Worm (Caenorhabditis elegans) whole organism, L4 larva: Measurements from ENCODE around the gene tra-1.
"Not testable (repeated sequence)": the region's sequence is repeated elsewhere in the genome, so short reads cannot be mapped to it uniquely, and the experiment has no call there.

ENCODE experiments used
- T20F7.1 ChIP-seq: fragments of 200-800 bp; sonication (Bioruptor generic); optimal IDR thresholded peaks from 2 replicates; lab custom pipeline; 2018; ENCODE audit warnings: mild to moderate bottlenecking, missing genetic modification characterization, missing compliant biosample characterization
- aha-1 ChIP-seq: fragments of 150-350 bp; peaks from one replicate; lab custom pipeline; 2014; ENCODE audit warnings: missing biosample characterization, missing genetic modification characterization
- ceh-20 ChIP-seq: fragments of 200-800 bp; sonication (Bioruptor generic); IDR thresholded peaks from 2 replicates; pipeline ENCODE4 v1.3.6; 2022; ENCODE audit warnings: missing genetic modification reagents, missing genetic modification characterization, missing compliant biosample characterization
- ceh-28 ChIP-seq: fragments of 150-350 bp; optimal IDR thresholded peaks from 2 replicates; lab custom pipeline; 2014; ENCODE audit warnings: missing biosample characterization, missing genetic modification reagents, missing genetic modification characterization
- ceh-62 ChIP-seq: sonication (generic microtip); optimal IDR thresholded peaks from 2 replicates; lab custom pipeline; 2017; ENCODE audit warnings: missing biosample characterization, missing genetic modification characterization
- ceh-82 ChIP-seq: sonication (generic microtip); optimal IDR thresholded peaks from 2 replicates; lab custom pipeline; 2017; ENCODE audit warnings: missing biosample characterization, missing genetic modification characterization
- daf-16 ChIP-seq, 3 experiments: sonication (generic microtip); optimal IDR thresholded peaks; 2 replicates each; lab custom pipeline; 2016 to 2017; ENCODE audit warnings: missing genetic modification characterization in 3 of 3, missing genetic modification reagents in 3 of 3, mild to moderate bottlenecking in 2 of 3, missing compliant biosample characterization in 2 of 3, missing biosample characterization in 1 of 3, moderate library complexity in 1 of 3
- daf-19 ChIP-seq: fragments of 200-800 bp; sonication (Bioruptor generic); conservative IDR thresholded peaks from 2 replicates; pipeline ENCODE4 v1.3.6; 2022; ENCODE audit warnings: missing genetic modification characterization, missing compliant biosample characterization
- dmd-6 ChIP-seq: fragments of 200-800 bp; sonication (Bioruptor generic); IDR thresholded peaks from 2 replicates; pipeline ENCODE4 v1.3.6; 2022; ENCODE audit warnings: missing genetic modification reagents, missing genetic modification characterization, missing compliant biosample characterization
- dpl-1 ChIP-seq: fragments of 150-350 bp; optimal IDR thresholded peaks from 2 replicates; lab custom pipeline; 2014; ENCODE audit warnings: missing biosample characterization, missing genetic modification reagents, missing genetic modification characterization
- dve-1 ChIP-seq: sonication (generic microtip); optimal IDR thresholded peaks from 2 replicates; lab custom pipeline; 2017; ENCODE audit warnings: antibody characterized with exemption, mild to moderate bottlenecking, missing genetic modification characterization, missing compliant biosample characterization; ENCODE audit not compliant: insufficient read depth
- egl-27 ChIP-seq: sonication (generic microtip); optimal IDR thresholded peaks from 3 replicates; lab custom pipeline; 2017; ENCODE audit warnings: missing biosample characterization, missing genetic modification reagents, missing genetic modification characterization
- egl-43 ChIP-seq: fragments of 200-800 bp; sonication (Bioruptor generic); IDR thresholded peaks from 2 replicates; pipeline ENCODE4 v1.3.6; 2022; ENCODE audit warnings: missing genetic modification reagents, missing genetic modification characterization, missing compliant biosample characterization
- hlh-11 ChIP-seq: fragments of 200-800 bp; sonication (Bioruptor generic); optimal IDR thresholded peaks from 2 replicates; lab custom pipeline; 2018; ENCODE audit warnings: mild to moderate bottlenecking, missing genetic modification characterization, missing compliant biosample characterization
- hlh-30 ChIP-seq: sonication (generic microtip); optimal IDR thresholded peaks from 2 replicates; lab custom pipeline; 2017; ENCODE audit warnings: antibody characterized with exemption, mild to moderate bottlenecking, missing genetic modification characterization, missing compliant biosample characterization; ENCODE audit not compliant: insufficient read depth
- hmg-1.1 ChIP-seq: fragments of 200-800 bp; sonication (Bioruptor generic); IDR thresholded peaks from 2 replicates; pipeline ENCODE4 v1.3.6; 2022; ENCODE audit warnings: missing genetic modification reagents, missing genetic modification characterization, missing compliant biosample characterization
- jun-1 ChIP-seq: fragments of 150-350 bp; optimal IDR thresholded peaks from 2 replicates; lab custom pipeline; 2014; ENCODE audit warnings: missing biosample characterization, missing genetic modification reagents, missing genetic modification characterization
- lin-13 ChIP-seq: fragments of 150-350 bp; optimal IDR thresholded peaks from 2 replicates; lab custom pipeline; 2014; ENCODE audit warnings: missing biosample characterization, missing genetic modification reagents, missing genetic modification characterization
- lin-29 ChIP-seq: fragments of 200-800 bp; sonication (Bioruptor generic); IDR thresholded peaks from 2 replicates; pipeline ENCODE4 v1.3.6; 2022; ENCODE audit warnings: missing genetic modification reagents, missing genetic modification characterization, missing compliant biosample characterization
- lin-38 ChIP-seq: fragments of 200-800 bp; sonication (Bioruptor generic); IDR thresholded peaks from 2 replicates; pipeline ENCODE4 v1.3.6; 2022; ENCODE audit warnings: missing genetic modification reagents, missing genetic modification characterization, missing compliant biosample characterization
- lir-3 ChIP-seq: sonication (generic microtip); optimal IDR thresholded peaks from 2 replicates; lab custom pipeline; 2016; ENCODE audit warnings: mild to moderate bottlenecking, missing genetic modification characterization, missing compliant biosample characterization
- lsy-2 ChIP-seq, 2 experiments: fragments of 150-350 bp in 1 of 2; sonication (generic microtip) in 1 of 2; optimal IDR thresholded peaks; 2 replicates each; lab custom pipeline; 2014 to 2017; ENCODE audit warnings: missing biosample characterization in 2 of 2, missing genetic modification characterization in 2 of 2
- mep-1 ChIP-seq: fragments of 150-350 bp; sonication (generic microtip); optimal IDR thresholded peaks from 3 replicates; lab custom pipeline; 2014; ENCODE audit warnings: missing biosample characterization, missing genetic modification characterization
- mes-2 ChIP-seq: sonication (generic microtip); optimal IDR thresholded peaks from 2 replicates; lab custom pipeline; 2016; ENCODE audit warnings: missing genotype, mild to moderate bottlenecking, missing genetic modification characterization, missing compliant biosample characterization; ENCODE audit not compliant: poor library complexity, severe bottlenecking
- nhr-28 ChIP-seq: fragments of 150-350 bp; optimal IDR thresholded peaks from 2 replicates; lab custom pipeline; 2014; ENCODE audit warnings: missing biosample characterization, missing genetic modification characterization
- nhr-41 ChIP-seq: fragments of 200-800 bp; sonication (Bioruptor generic); IDR thresholded peaks from 2 replicates; pipeline ENCODE4 v1.3.6; 2022; ENCODE audit warnings: missing genetic modification reagents, missing genetic modification characterization, missing compliant biosample characterization
- nhr-42 ChIP-seq: fragments of 200-800 bp; sonication (Bioruptor generic); IDR thresholded peaks from 2 replicates; pipeline ENCODE4 v1.3.6; 2022; ENCODE audit warnings: missing genetic modification characterization, missing compliant biosample characterization
- nhr-48 ChIP-seq: sonication (generic microtip); optimal IDR thresholded peaks from 2 replicates; lab custom pipeline; 2016; ENCODE audit warnings: mild to moderate bottlenecking, missing genetic modification characterization, missing compliant biosample characterization
- nhr-6 ChIP-seq: fragments of 150-350 bp; optimal IDR thresholded peaks from 2 replicates; lab custom pipeline; 2014; ENCODE audit warnings: missing biosample characterization, missing genetic modification characterization
- pha-4 ChIP-seq, 2 experiments: fragments of 150-350 bp in 1 of 2; fragments of 200-800 bp in 1 of 2; sonication (Bioruptor generic) in 1 of 2; IDR thresholded peaks in 1 of 2; optimal IDR thresholded peaks in 1 of 2; 2 replicates each; pipeline versions ENCODE4 v1.3.6 to Lab custom; 2014 to 2022; ENCODE audit warnings: missing genetic modification characterization in 2 of 2, missing genetic modification reagents in 2 of 2, missing biosample characterization in 1 of 2, missing compliant biosample characterization in 1 of 2
- php-3 ChIP-seq: fragments of 200-800 bp; sonication (Bioruptor generic); IDR thresholded peaks from 2 replicates; pipeline ENCODE4 v1.3.6; 2022; ENCODE audit warnings: missing genetic modification reagents, missing genetic modification characterization, missing compliant biosample characterization
- pqm-1 ChIP-seq: sonication (generic microtip); optimal IDR thresholded peaks from 2 replicates; lab custom pipeline; 2017; ENCODE audit warnings: missing biosample characterization, missing genetic modification characterization
- sdz-12 ChIP-seq: fragments of 200-800 bp; sonication (Bioruptor generic); optimal IDR thresholded peaks from 2 replicates; lab custom pipeline; 2018; ENCODE audit warnings: mild to moderate bottlenecking, missing genetic modification characterization, missing compliant biosample characterization
- set-16 ChIP-seq: fragments of 200-800 bp; sonication (Bioruptor generic); IDR thresholded peaks from 2 replicates; pipeline ENCODE4 v1.3.6; 2022; ENCODE audit warnings: missing genetic modification reagents, missing genetic modification characterization, missing compliant biosample characterization
- spr-3 ChIP-seq: fragments of 200-800 bp; sonication (Bioruptor generic); optimal IDR thresholded peaks from 2 replicates; lab custom pipeline; 2018; ENCODE audit warnings: mild to moderate bottlenecking, missing genetic modification characterization, missing compliant biosample characterization
- vab-7 ChIP-seq: fragments of 200-800 bp; sonication (Bioruptor generic); IDR thresholded peaks from 2 replicates; pipeline ENCODE4 v1.3.6; 2022; ENCODE audit warnings: missing genetic modification reagents, missing genetic modification characterization, missing compliant biosample characterization
- zfp-3 ChIP-seq: fragments of 200-800 bp; sonication (Bioruptor generic); conservative IDR thresholded peaks from 2 replicates; pipeline ENCODE4 v1.3.6; 2022; ENCODE audit warnings: missing genetic modification reagents, missing genetic modification characterization, missing compliant biosample characterization
- zip-2 ChIP-seq: fragments of 150-350 bp; optimal IDR thresholded peaks from 2 replicates; lab custom pipeline; 2014; ENCODE audit warnings: missing biosample characterization, missing genetic modification characterization

Gene tra-1

ce11 chrIII:11138922-11139321 is 56.1 kb downstream of the tra-1 start, which contains the start of gene fbxa-128:
fbxa-128 (minus strand) TSS chrIII:11139113.
- peak; percentile 69 for TF ChIP-seq dpl-1 (GFP tag; lab: Kevin White, UChicago)
- TF ChIP-seq daf-19 (GFP tag; lab: Robert Waterston, UW), result no peak
- peak; percentile 7 for TF ChIP-seq pqm-1 (tag; lab: Kevin White, UChicago)
- TF ChIP-seq daf-16 (GFP tag; optimal IDR thresholded peaks at IDR 0.05; lab: Kevin White, UChicago), result no peak
- TF ChIP-seq daf-16 (tag; optimal IDR thresholded peaks at IDR 0.05; lab: Kevin White, UChicago), result peak; percentile 50
- no peak for TF ChIP-seq ceh-82 (tag; lab: Kevin White, UChicago)
- TF ChIP-seq dve-1, result peak; percentile 83
- peak; percentile 30; the same call in 1 of the 2 replicates for TF ChIP-seq hmg-1.1
- 0 out of 2 replicates have a peak, but pooled peaks have one; percentile 31 for TF ChIP-seq dmd-6
- TF ChIP-seq nhr-6 (tag; lab: Kevin White, UChicago), result peak; percentile 78
- no peak for TF ChIP-seq pha-4 (GFP tag; IDR thresholded peaks at IDR 0.05; lab: Robert Waterston, UW)
- peak; percentile 19 for TF ChIP-seq pha-4 (tag; optimal IDR thresholded peaks at IDR 0.05; lab: Kevin White, UChicago)
- TF ChIP-seq nhr-42 (GFP tag; lab: Robert Waterston, UW), result no peak
- TF ChIP-seq zip-2 (tag; lab: Kevin White, UChicago), result peak; percentile 88
- peak; percentile 29 for TF ChIP-seq mep-1
- peak in 1 of 2 experiments; percentile 77 for TF ChIP-seq lsy-2 (tag; optimal IDR thresholded peaks at IDR 0.05; lab: Kevin White, UChicago)
- TF ChIP-seq nhr-28 (tag; lab: Kevin White, UChicago), result peak; percentile 46
- TF ChIP-seq hlh-30, result peak; percentile 7
- TF ChIP-seq php-3 (GFP tag; lab: Robert Waterston, UW), result no peak
- TF ChIP-seq, all 104 proteins: peak for 13

ce11 chrIII:11131475-11131874 is 63.5 kb downstream of the tra-1 start, which contains the start of gene pha-1:
pha-1 (plus strand) TSS chrIII:11131775.
- TF ChIP-seq daf-19 (GFP tag; lab: Robert Waterston, UW); set-16 (GFP tag; lab: Robert Waterston, UW); dmd-6: not testable (repeated sequence)

- TF ChIP-seq mes-2 (tag; lab: Kevin White, UChicago) (no peak), ceh-20 (GFP tag; lab: Robert Waterston, UW) (no peak), lin-29 (GFP tag; lab: Robert Waterston, UW) (no peak), ceh-28 (tag; lab: Kevin White, UChicago) (peak; percentile 0), spr-3 (GFP tag; lab: Kevin White, UChicago) (no peak), lin-13 (no peak), ceh-62 (tag; lab: Kevin White, UChicago) (no peak), egl-43 (no peak), jun-1 (no peak), aha-1 (tag; lab: Kevin White, UChicago) (peak; percentile 61), egl-27 (tag; lab: Kevin White, UChicago) (no peak), lir-3 (tag; lab: Kevin White, UChicago) (no peak)
- TF ChIP-seq, all 104 proteins: peak for 2
These were observed 65.6 kb downstream of the tra-1 start for ce11 chrIII:11129363-11129762.

ce11 chrIII:11127528-11127927 is 67.5 kb downstream of the tra-1 start, which contains the start of gene Y48A6C.8:
Y48A6C.8 (minus strand) TSS chrIII:11127628.
- TF ChIP-seq nhr-41 (GFP tag; lab: Robert Waterston, UW) (no peak), hlh-11 (tag; lab: Kevin White, UChicago) (no peak), lin-38 (GFP tag; lab: Robert Waterston, UW) (no peak), php-3 (GFP tag; lab: Robert Waterston, UW) (no peak), zfp-3 (GFP tag; lab: Robert Waterston, UW) (no peak), sdz-12 (GFP tag; lab: Kevin White, UChicago) (no peak), lin-29 (GFP tag; lab: Robert Waterston, UW) (no peak), hmg-1.1 (no peak), nhr-48 (no peak), vab-7 (GFP tag; lab: Robert Waterston, UW) (no peak), T20F7.1 (GFP tag; lab: Kevin White, UChicago) (no peak)
